Worm (Caenorhabditis elegans) whole organism, midembryonic: ENCODE data around the gene riok-3.

ENCODE experiments used
- T22C8.4 ChIP-seq: fragments of 200-800 bp; sonication (Bioruptor generic); IDR thresholded peaks from 2 replicates; pipeline ENCODE4 v1.3.6; 2022; ENCODE audit warnings: missing genetic modification characterization, missing compliant biosample characterization
- cog-1 ChIP-seq: sonication (generic microtip); optimal IDR thresholded peaks from 2 replicates; lab custom pipeline; 2016; ENCODE audit warnings: missing genetic modification characterization, missing compliant biosample characterization
- flt-1 ChIP-seq: fragments of 200-800 bp; sonication (Bioruptor generic); IDR thresholded peaks from 2 replicates; pipeline ENCODE4 v1.3.6; 2022; ENCODE audit warnings: missing genetic modification characterization, missing compliant biosample characterization
- klf-2 ChIP-seq: fragments of 200-800 bp; sonication (Bioruptor generic); conservative IDR thresholded peaks from 2 replicates; pipeline ENCODE4 v1.3.6; 2022; ENCODE audit warnings: missing genetic modification reagents, missing genetic modification characterization, missing compliant biosample characterization
- med-1 ChIP-seq: sonication (generic microtip); optimal IDR thresholded peaks from 2 replicates; lab custom pipeline; 2017; ENCODE audit warnings: missing genetic modification characterization, mild to moderate bottlenecking, missing compliant biosample characterization, antibody characterized with exemption, missing genetic modification reagents; ENCODE audit not compliant: insufficient read depth
- ref-1 ChIP-seq: fragments of 200-800 bp; sonication (Bioruptor generic); conservative IDR thresholded peaks from 2 replicates; pipeline ENCODE4 v1.3.6; 2022; ENCODE audit warnings: missing genetic modification reagents, missing genetic modification characterization, missing compliant biosample characterization
- tab-1 ChIP-seq: fragments of 200-800 bp; sonication (Bioruptor generic); IDR thresholded peaks from 2 replicates; pipeline ENCODE4 v1.3.6; 2022; ENCODE audit warnings: missing genetic modification characterization, missing compliant biosample characterization
- ztf-23 ChIP-seq: fragments of 200-800 bp; sonication (Bioruptor generic); IDR thresholded peaks from 2 replicates; pipeline ENCODE4 v1.3.6; 2022; ENCODE audit warnings: missing genetic modification reagents, missing genetic modification characterization, missing compliant biosample characterization
- ztf-29 ChIP-seq: fragments of 200-800 bp; sonication (Bioruptor generic); IDR thresholded peaks from 2 replicates; pipeline ENCODE4 v1.3.6; 2022; ENCODE audit warnings: missing genetic modification reagents, missing genetic modification characterization, missing compliant biosample characterization

Gene riok-3

DNA sequence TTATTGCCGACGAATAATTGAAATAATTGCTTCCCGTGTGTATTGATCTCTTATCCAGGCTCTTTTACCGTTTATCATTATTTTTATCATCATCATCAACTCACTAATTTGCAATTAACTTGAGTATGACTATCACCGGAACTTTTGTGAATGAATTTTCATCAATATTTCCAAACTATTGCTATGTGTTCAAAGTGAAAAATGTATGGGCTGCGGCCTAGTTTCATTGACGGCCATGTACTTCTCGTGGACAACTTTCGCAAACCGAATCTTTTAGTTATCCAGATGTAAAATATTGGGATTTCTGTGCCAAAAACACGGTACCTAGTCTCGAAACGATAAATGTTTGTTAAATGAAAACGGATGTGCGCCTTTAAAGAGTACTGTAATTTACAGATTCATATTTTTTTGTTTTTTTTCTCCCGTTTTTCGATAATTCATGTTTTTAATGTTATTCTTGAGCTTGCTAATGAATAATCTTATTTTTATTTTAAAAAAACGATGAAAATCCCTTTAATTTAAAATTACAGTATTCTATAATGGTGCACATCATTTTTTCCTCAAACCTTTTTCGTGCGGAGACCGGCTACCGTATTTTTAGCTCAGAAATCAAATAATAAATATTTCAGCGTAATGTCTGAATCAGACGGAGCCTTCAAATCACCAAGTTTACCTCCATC, 6.2 kb downstream of the riok-3 start, which contains the start of gene ZK632.2:
ZK632.2 (plus strand) TSS at position 630 of the 680 bp plus-strand sequence.
- TF ChIP-seq ztf-29 (no peak), tab-1 (GFP tag; lab: Robert Waterston, UW) (no peak), klf-2 (GFP tag; lab: Robert Waterston, UW) (no peak), T22C8.4 (GFP tag; lab: Robert Waterston, UW) (no peak), med-1 (GFP tag; lab: Kevin White, UChicago) (no peak)

ce11 chrIII:9796448-9796847, 8.4 kb downstream of the riok-3 start, which contains the start of gene srxa-10:
TSS of gene srxa-10 (minus strand) at chrIII:9796548.
- TF ChIP-seq klf-2 (GFP tag; lab: Robert Waterston, UW) (no peak), ref-1 (no peak)

DNA sequence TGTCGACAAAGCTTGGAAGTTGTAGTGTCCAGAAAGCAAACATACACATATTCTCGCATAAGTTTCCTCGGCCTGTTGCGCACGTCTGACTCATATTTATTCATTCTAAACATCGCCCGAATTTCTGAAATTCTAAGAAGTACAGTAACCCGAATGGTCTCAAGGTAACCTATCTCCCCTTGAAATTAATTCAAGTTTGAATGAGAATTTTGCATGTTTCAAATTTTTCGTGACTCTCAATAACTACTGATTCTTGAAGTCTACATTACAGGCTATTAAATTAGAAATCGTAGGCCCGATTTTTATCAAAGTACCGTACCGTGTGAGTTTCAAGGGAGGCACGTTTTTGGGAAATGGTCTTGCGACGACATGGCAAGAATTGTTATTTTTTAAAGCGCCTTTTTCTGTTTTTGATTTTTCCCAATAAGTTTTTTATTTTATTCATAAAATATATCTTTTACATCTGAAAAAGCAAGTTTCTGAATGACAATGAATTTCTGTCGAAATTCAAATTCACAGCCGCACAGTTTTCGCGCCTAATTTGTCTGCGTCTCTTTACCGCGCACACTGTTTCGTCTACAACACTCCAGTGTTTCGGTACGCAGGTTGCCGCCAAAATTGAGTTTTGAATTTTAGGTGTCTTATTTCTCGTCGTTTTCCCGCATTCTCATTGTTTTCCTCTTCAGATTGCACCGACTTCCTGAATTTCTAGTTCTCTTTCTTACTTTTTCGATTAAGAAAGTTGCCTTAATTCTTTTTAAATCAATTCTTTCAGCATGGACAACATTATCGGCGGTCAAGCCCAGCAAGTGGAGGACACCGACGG, 11.0 kb downstream of the riok-3 start, which contains the start of the genes R10E11.9 and mcm-6:
R10E11.9 (minus strand) TSS at position 51 of the 826 bp plus-strand sequence.
mcm-6 (plus strand) TSS at position 776 of the 826 bp plus-strand sequence.
- TF ChIP-seq ztf-23 (GFP tag; lab: Robert Waterston, UW) (no peak), cog-1 (tag; lab: Kevin White, UChicago) (no peak), tab-1 (GFP tag; lab: Robert Waterston, UW) (no peak), ztf-29 (no peak), ref-1 (no peak), med-1 (GFP tag; lab: Kevin White, UChicago) (no peak), klf-2 (GFP tag; lab: Robert Waterston, UW) (no peak), T22C8.4 (GFP tag; lab: Robert Waterston, UW) (no peak), flt-1 (GFP tag; lab: Robert Waterston, UW) (no peak)

ce11 chrIII:9789607-9790073, 15.2 kb downstream of the riok-3 start, which contains the start of gene R10E11.5:
TSS of gene R10E11.5 (minus strand) at chrIII:9789657.
- TF ChIP-seq klf-2 (GFP tag; lab: Robert Waterston, UW) (no peak), tab-1 (GFP tag; lab: Robert Waterston, UW) (no peak), flt-1 (GFP tag; lab: Robert Waterston, UW) (no peak), cog-1 (tag; lab: Kevin White, UChicago) (no peak), T22C8.4 (GFP tag; lab: Robert Waterston, UW) (no peak), ztf-23 (GFP tag; lab: Robert Waterston, UW) (no peak), ztf-29 (no peak), ref-1 (no peak), med-1 (GFP tag; lab: Kevin White, UChicago) (no peak)

DNA sequence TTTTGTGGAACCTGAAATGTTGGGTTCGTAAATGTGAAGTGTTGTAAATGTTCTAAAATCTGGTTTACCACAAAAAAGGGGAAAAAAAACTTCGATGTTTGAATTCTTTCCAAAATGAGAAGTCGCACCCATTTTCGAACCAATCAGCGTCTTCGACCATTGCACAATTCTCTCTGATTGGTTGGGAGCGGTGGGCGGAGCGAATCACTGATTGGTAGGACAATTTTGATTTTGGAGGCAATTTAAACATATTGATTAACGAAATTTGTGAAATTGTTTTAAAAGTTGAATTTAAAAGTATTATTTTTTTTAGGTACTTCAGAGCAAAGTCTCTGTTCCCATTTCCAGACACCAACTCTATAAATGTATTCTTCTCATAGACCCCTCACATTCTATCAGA, 15.7 kb downstream of the riok-3 start:
- no peak for TF ChIP-seq ztf-23 (GFP tag; lab: Robert Waterston, UW)

DNA sequence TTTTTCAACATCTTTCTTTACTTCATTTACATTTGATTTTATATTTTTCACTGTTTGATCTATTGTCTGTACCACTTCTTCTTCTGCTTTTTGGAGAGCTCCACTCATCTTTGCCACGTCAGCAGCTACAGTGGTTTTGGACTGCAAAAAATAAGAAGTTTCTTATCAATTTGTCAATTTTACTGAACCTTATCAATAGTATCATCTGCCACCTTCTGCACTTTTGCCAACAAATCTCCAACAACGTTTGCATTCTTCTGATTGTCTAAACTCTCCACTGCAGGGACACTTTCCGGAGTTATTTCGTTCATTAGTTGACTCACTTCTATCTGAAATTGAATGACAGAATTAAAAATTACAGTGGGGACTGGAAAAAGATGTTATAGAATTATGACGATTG, 18.0 kb downstream of the riok-3 start:
- no peak for TF ChIP-seq ref-1
- no peak for TF ChIP-seq ztf-29
- TF ChIP-seq flt-1 (GFP tag; lab: Robert Waterston, UW) = no peak
- no peak for TF ChIP-seq med-1 (GFP tag; lab: Kevin White, UChicago)
- TF ChIP-seq T22C8.4 (GFP tag; lab: Robert Waterston, UW) = no peak
- TF ChIP-seq tab-1 (GFP tag; lab: Robert Waterston, UW) = no peak
- no peak for TF ChIP-seq ztf-23 (GFP tag; lab: Robert Waterston, UW)
- TF ChIP-seq cog-1 (tag; lab: Kevin White, UChicago) = no peak
- TF ChIP-seq klf-2 (GFP tag; lab: Robert Waterston, UW) = no peak

DNA sequence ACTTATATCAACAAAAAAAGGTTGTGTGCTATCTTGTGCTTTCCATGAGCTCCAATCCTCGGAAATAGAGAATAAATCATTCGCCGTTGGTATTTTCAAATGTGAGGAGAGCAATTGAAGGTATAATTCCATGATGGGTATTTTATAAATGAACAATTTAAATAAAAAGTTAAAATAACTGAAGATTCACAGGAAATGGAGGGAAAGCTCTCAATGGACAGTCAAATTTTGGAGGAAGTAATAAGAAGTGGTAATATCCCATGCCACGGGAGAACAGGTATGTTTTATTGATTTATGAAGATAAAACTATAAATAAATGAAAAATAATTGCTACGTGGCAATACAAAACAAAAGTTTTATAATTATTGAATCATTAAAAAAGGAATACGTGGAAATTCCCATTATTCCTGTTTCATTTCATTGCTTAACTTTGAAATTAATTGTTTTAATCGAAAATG, 21.6 kb downstream of the riok-3 start:
- TF ChIP-seq tab-1 (GFP tag; lab: Robert Waterston, UW) = no peak
- no peak for TF ChIP-seq flt-1 (GFP tag; lab: Robert Waterston, UW)
- TF ChIP-seq cog-1 (tag; lab: Kevin White, UChicago) = no peak
- no peak for TF ChIP-seq T22C8.4 (GFP tag; lab: Robert Waterston, UW)

DNA sequence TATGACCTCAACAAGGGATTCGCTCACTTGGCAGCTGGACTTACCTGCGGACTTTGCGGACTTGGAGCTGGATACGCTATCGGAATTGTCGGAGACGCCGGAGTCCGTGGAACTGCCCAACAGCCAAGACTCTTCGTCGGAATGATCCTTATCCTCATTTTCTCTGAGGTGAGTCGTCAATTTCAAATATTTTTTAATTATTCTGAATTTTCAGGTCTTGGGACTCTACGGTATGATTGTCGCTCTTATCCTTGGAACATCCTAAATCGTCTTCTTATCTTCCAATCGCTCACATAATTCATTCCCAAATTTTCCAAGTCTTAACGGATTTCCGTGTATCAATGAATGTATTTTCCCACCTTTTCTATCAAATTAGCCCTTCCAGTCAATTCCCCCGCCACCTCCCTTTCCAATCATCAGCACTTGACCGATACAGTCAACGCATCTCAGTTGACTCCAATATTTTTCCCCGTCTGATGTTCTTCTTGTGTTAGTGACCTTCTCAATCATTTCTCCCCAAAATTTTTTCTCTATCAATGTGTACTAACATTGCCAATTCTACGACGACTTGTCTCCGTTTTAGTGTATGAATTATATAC, 22.2 kb downstream of the riok-3 start, which contains the start of gene R10E11.6:
R10E11.6 (plus strand) TSS at position 524 of the 599 bp plus-strand sequence.
- TF ChIP-seq tab-1 (GFP tag; lab: Robert Waterston, UW) (no peak), klf-2 (GFP tag; lab: Robert Waterston, UW) (no peak), T22C8.4 (GFP tag; lab: Robert Waterston, UW) (no peak), cog-1 (tag; lab: Kevin White, UChicago) (no peak)

- TF ChIP-seq flt-1 (GFP tag; lab: Robert Waterston, UW) (no peak), ztf-23 (GFP tag; lab: Robert Waterston, UW) (no peak), ztf-29 (no peak), klf-2 (GFP tag; lab: Robert Waterston, UW) (no peak), med-1 (GFP tag; lab: Kevin White, UChicago) (no peak), ref-1 (no peak), T22C8.4 (GFP tag; lab: Robert Waterston, UW) (no peak), tab-1 (GFP tag; lab: Robert Waterston, UW) (no peak), cog-1 (tag; lab: Kevin White, UChicago) (no peak)
Observed at ce11 chrIII:9782011-9782436, 22.8 kb downstream of the riok-3 start, which contains the start of gene vha-2. TSS of gene vha-2 (plus strand) at chrIII:9782164.
